Worm (Caenorhabditis elegans) whole organism, L4/young adult: ENCODE data around the gene B0361.9.

Source experiments
- W03F9.2 ChIP-seq: fragments of 150-350 bp; optimal IDR thresholded peaks from 2 replicates; lab custom pipeline; 2014; ENCODE audit warnings: missing biosample characterization, missing genetic modification characterization
- him-1 ChIP-seq: sonication (generic microtip); optimal IDR thresholded peaks from 2 replicates; lab custom pipeline; 2016; ENCODE audit warnings: missing genotype, missing genetic modification reagents, missing genetic modification characterization, missing compliant biosample characterization

DNA sequence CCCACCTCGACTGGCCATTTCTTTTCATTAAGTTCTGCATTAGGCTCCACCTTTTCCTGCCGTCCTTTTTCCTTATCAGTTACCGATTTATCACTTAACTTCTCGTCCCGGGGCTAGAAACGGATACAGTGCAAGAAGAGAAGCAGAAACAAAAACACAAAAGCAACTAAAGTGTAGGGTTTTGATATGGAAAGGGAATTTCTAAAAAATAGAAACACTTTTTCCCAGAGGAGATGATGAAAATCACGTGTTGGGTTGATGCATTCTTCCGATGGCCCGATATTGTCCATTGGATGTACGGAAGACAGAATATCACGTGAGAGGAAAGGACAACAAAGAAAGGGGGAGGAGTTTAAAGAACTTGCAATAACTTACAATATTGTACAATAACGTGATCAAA, 26.6 kb downstream of the B0361.9 start:
- TF ChIP-seq W03F9.2 (tag; lab: Kevin White, UChicago) = no peak
- no peak for TF ChIP-seq him-1 (tag; lab: Kevin White, UChicago)
